Fruit fly (Drosophila melanogaster): ENCODE data around the gene CG33229.
A peak's percentile ranks its signal among the peaks of the same experiment; 100 is the strongest.

CG33229 gene

dm6 chr3L:203536-204135 is 20.0 kb upstream of the CG33229 start, which contains the start of gene NitFhit (continued):
- no peak for TF ChIP-seq CG3726 (GFP tag; IDR thresholded peaks at IDR 0.05)
- TF ChIP-seq Atf-2 (GFP tag; optimal IDR thresholded peaks at IDR 0.05) = no peak
- no peak for TF ChIP-seq Hey (tag; optimal IDR thresholded peaks at IDR 0.05)
- no peak for TF ChIP-seq CG12299 (tag; optimal IDR thresholded peaks at IDR 0.05)
- no peak for TF ChIP-seq GATAe (GFP tag; conservative IDR thresholded peaks at IDR 0.05)
- TF ChIP-seq grn (GFP tag; optimal IDR thresholded peaks at IDR 0.05) = peak; percentile 91
- no peak for TF ChIP-seq Adf1 (GFP tag; IDR thresholded peaks at IDR 0.05)
- TF ChIP-seq CG33213 (GFP tag; optimal IDR thresholded peaks at IDR 0.05) = no peak
- TF ChIP-seq pfk (GFP tag; optimal IDR thresholded peaks at IDR 0.05) = no peak
- TF ChIP-seq maf-S (GFP tag; optimal IDR thresholded peaks at IDR 0.05) = no peak
- TF ChIP-seq CG10654 (GFP tag; optimal IDR thresholded peaks at IDR 0.05) = no peak
- no peak for TF ChIP-seq CG17829 (tag; optimal IDR thresholded peaks at IDR 0.05)
- TF ChIP-seq Neu2 (GFP tag; optimal IDR thresholded peaks at IDR 0.05; ENCODE audit: borderline replicate concordance) = no peak
- no peak for TF ChIP-seq gsb-n (tag; optimal IDR thresholded peaks at IDR 0.05)
- no peak; the same call in 1 of the 2 replicates for TF ChIP-seq Bgb (GFP tag; IDR thresholded peaks at IDR 0.05; ENCODE audit: partially characterized antibody)
- no peak for TF ChIP-seq Xrp1 (GFP tag; IDR thresholded peaks at IDR 0.05)
- TF ChIP-seq Med (GFP tag) = peak; percentile 48
- TF ChIP-seq ci (GFP tag; IDR thresholded peaks at IDR 0.05) = peak; percentile 45; the same call in 1 of the 3 replicates
- no peak for TF ChIP-seq CG12942 (GFP tag; optimal IDR thresholded peaks at IDR 0.05)
- no peak for TF ChIP-seq CG2116 (GFP tag; optimal IDR thresholded peaks at IDR 0.05)
- TF ChIP-seq CG7987 (GFP tag; optimal IDR thresholded peaks at IDR 0.05) = no peak
- TF ChIP-seq CG6791 (GFP tag; IDR thresholded peaks at IDR 0.05; ENCODE audit: partially characterized antibody) = no peak
- TF ChIP-seq aop (GFP tag; IDR thresholded peaks at IDR 0.05) = no peak
- TF ChIP-seq Max (GFP tag; optimal IDR thresholded peaks at IDR 0.05) = no peak
- no peak for TF ChIP-seq unc-4 (GFP tag; IDR thresholded peaks at IDR 0.05; ENCODE audit: partially characterized antibody)
- TF ChIP-seq CG2875 (GFP tag; optimal IDR thresholded peaks at IDR 0.05) = no peak
- no peak for TF ChIP-seq cato (GFP tag; optimal IDR thresholded peaks at IDR 0.05; ENCODE audit: borderline replicate concordance)
- no peak for TF ChIP-seq Dip2 (GFP tag; IDR thresholded peaks at IDR 0.05)
- TF ChIP-seq CG7271 (tag; optimal IDR thresholded peaks at IDR 0.05) = no peak
- TF ChIP-seq hbn (GFP tag; IDR thresholded peaks at IDR 0.05; ENCODE audit: partially characterized antibody) = no peak
- no peak for TF ChIP-seq CG10462 (GFP tag; optimal IDR thresholded peaks at IDR 0.05)
- no peak for TF ChIP-seq tup (GFP tag; optimal IDR thresholded peaks at IDR 0.05)
- TF ChIP-seq MESR4 (GFP tag; optimal IDR thresholded peaks at IDR 0.05) = peak; percentile 46
- no peak for TF ChIP-seq CG9932 (GFP tag; IDR thresholded peaks at IDR 0.05)
- TF ChIP-seq Sry-β (GFP tag; optimal IDR thresholded peaks at IDR 0.05) = no peak
- TF ChIP-seq sob (GFP tag; IDR thresholded peaks at IDR 0.05) = no peak
- TF ChIP-seq CG11504 (tag; optimal IDR thresholded peaks at IDR 0.05) = no peak
- no peak for TF ChIP-seq CG17186 (GFP tag; optimal IDR thresholded peaks at IDR 0.05)
- TF ChIP-seq CG17385 (GFP tag; optimal IDR thresholded peaks at IDR 0.05) = no peak
- no peak for TF ChIP-seq Stat92E (GFP tag; optimal IDR thresholded peaks at IDR 0.05)
- no peak for TF ChIP-seq CG10321 (GFP tag; IDR thresholded peaks at IDR 0.05)
- no peak for TF ChIP-seq slp2 (GFP tag; optimal IDR thresholded peaks at IDR 0.05)
- TF ChIP-seq Sin3A (optimal IDR thresholded peaks at IDR 0.05) = peak; percentile 31
- no peak for TF ChIP-seq Rx (GFP tag; IDR thresholded peaks at IDR 0.05)
- TF ChIP-seq Ptx1 (GFP tag; IDR thresholded peaks at IDR 0.05) = no peak
- no peak for TF ChIP-seq CG18764 (GFP tag; optimal IDR thresholded peaks at IDR 0.05)
- no peak for TF ChIP-seq H15 (GFP tag; IDR thresholded peaks at IDR 0.05)
- no peak for TF ChIP-seq cg (GFP tag; optimal IDR thresholded peaks at IDR 0.05)
- no peak for TF ChIP-seq ERR (GFP tag; optimal IDR thresholded peaks at IDR 0.05)
- TF ChIP-seq CG6765 (GFP tag; optimal IDR thresholded peaks at IDR 0.05) = no peak
- TF ChIP-seq gfzf (GFP tag; optimal IDR thresholded peaks at IDR 0.05) = no peak

All from whole organism, embryonic.